Fruit fly (Drosophila melanogaster) whole organism, embryonic: Measurements from ENCODE around the gene Lsm12a.

ENCODE experiments used
- Ada2b ChIP-seq: fragments of 200-800 bp; sonication (Bioruptor generic); IDR thresholded peaks from 2 replicates; pipeline ENCODE4 v1.3.6; 2022; ENCODE audit warnings: missing biosample characterization, missing genetic modification characterization
- Aef1 ChIP-seq: fragments of 200-800 bp; sonication (Bioruptor generic); IDR thresholded peaks from 3 replicates; pipeline ENCODE4 v1.3.6; 2022; ENCODE audit warnings: missing biosample characterization, missing genetic modification characterization
- Bdp1 ChIP-seq: fragments of 200-800 bp; sonication (Bioruptor generic); optimal IDR thresholded peaks from 3 replicates; lab custom pipeline; 2016; ENCODE audit warnings: missing biosample characterization, missing genetic modification characterization
- CG1602 ChIP-seq: fragments of 200-800 bp; sonication (Bioruptor generic); optimal IDR thresholded peaks from 3 replicates; lab custom pipeline; 2016; ENCODE audit warnings: missing biosample characterization, missing genetic modification characterization
- CG16863 ChIP-seq: fragments of 200-800 bp; sonication (Bioruptor generic); optimal IDR thresholded peaks from 3 replicates; lab custom pipeline; 2016; ENCODE audit warnings: missing biosample characterization, missing genetic modification characterization
- CG17328 ChIP-seq: fragments of 200-800 bp; sonication (Bioruptor generic); IDR thresholded peaks from 2 replicates; pipeline ENCODE4 v1.3.6; 2022; ENCODE audit warnings: missing biosample characterization, missing genetic modification characterization
- CG18011 ChIP-seq: fragments of 200-800 bp; sonication (Bioruptor generic); optimal IDR thresholded peaks from 2 replicates; lab custom pipeline; 2017; ENCODE audit warnings: missing biosample characterization, missing genetic modification characterization, mild to moderate bottlenecking, moderate library complexity, missing genotype
- CG31441 ChIP-seq: fragments of 200-800 bp; sonication (Bioruptor generic); IDR thresholded peaks from 2 replicates; pipeline ENCODE4 v1.3.6; 2022; ENCODE audit warnings: missing biosample characterization, missing genetic modification characterization
- CG3281 ChIP-seq: fragments of 200-800 bp; sonication (Bioruptor generic); optimal IDR thresholded peaks from 3 replicates; lab custom pipeline; 2017; ENCODE audit warnings: missing biosample characterization, mild to moderate bottlenecking, missing genetic modification characterization
- CG3995 ChIP-seq: fragments of 200-800 bp; sonication (Bioruptor generic); optimal IDR thresholded peaks from 3 replicates; lab custom pipeline; 2016; ENCODE audit warnings: missing biosample characterization, missing genetic modification characterization
- CG5245 ChIP-seq: fragments of 200-800 bp; sonication (Bioruptor generic); optimal IDR thresholded peaks from 3 replicates; lab custom pipeline; 2016; ENCODE audit warnings: missing biosample characterization, missing genetic modification characterization
- CG6254 ChIP-seq: fragments of 200-800 bp; sonication (Bioruptor generic); optimal IDR thresholded peaks from 3 replicates; lab custom pipeline; 2017; ENCODE audit warnings: mild to moderate bottlenecking, missing biosample characterization, missing genetic modification reagents, missing genetic modification characterization
- CG7786 ChIP-seq: fragments of 200-800 bp; sonication (Bioruptor generic); optimal IDR thresholded peaks from 2 replicates; lab custom pipeline; 2016; ENCODE audit warnings: missing biosample characterization, missing genetic modification characterization
- CG7839 ChIP-seq: fragments of 200-800 bp; sonication (Bioruptor generic); optimal IDR thresholded peaks from 3 replicates; lab custom pipeline; 2018; ENCODE audit warnings: missing biosample characterization, mild to moderate bottlenecking, missing genetic modification characterization, moderate library complexity
- CG9215 ChIP-seq: fragments of 200-800 bp; sonication (Bioruptor generic); IDR thresholded peaks from 2 replicates; pipeline ENCODE4 v1.3.6; 2022; ENCODE audit warnings: missing biosample characterization, missing genetic modification characterization
- CG9817 ChIP-seq: fragments of 200-800 bp; sonication (Bioruptor generic); optimal IDR thresholded peaks from 2 replicates; lab custom pipeline; 2018; ENCODE audit warnings: missing biosample characterization, mild to moderate bottlenecking, missing genetic modification characterization, moderate library complexity
- Dek ChIP-seq: fragments of 200-800 bp; sonication (Bioruptor generic); optimal IDR thresholded peaks from 3 replicates; lab custom pipeline; 2019; ENCODE audit warnings: missing biosample characterization, mild to moderate bottlenecking, missing genetic modification characterization, moderate library complexity
- Dfd ChIP-seq, 2 experiments: fragments of >200 bp; optimal IDR thresholded peaks; 2 replicates each; lab custom pipeline; 2017; ENCODE audit warnings: missing biosample characterization in 2 of 2, missing genetic modification characterization in 2 of 2
- Hr51 ChIP-seq, 2 experiments: fragments of 200-800 bp; sonication (Bioruptor generic); optimal IDR thresholded peaks; 2 replicates in 1 of 2; 3 replicates in 1 of 2; lab custom pipeline; 2016 to 2018; ENCODE audit warnings: missing biosample characterization in 2 of 2, missing genetic modification characterization in 2 of 2, mild to moderate bottlenecking in 1 of 2, moderate library complexity in 1 of 2
- Kr ChIP-seq: fragments of 200-800 bp; sonication (Bioruptor generic); optimal IDR thresholded peaks from 2 replicates; lab custom pipeline; 2017; ENCODE audit warnings: missing biosample characterization, mild to moderate bottlenecking, missing genetic modification characterization
- MESR4 ChIP-seq: fragments of 200-800 bp; sonication (Bioruptor generic); optimal IDR thresholded peaks from 2 replicates; lab custom pipeline; 2018; ENCODE audit warnings: missing biosample characterization, mild to moderate bottlenecking, missing genetic modification characterization, moderate library complexity
- NFAT ChIP-seq: fragments of 200-800 bp; sonication (Bioruptor generic); IDR thresholded peaks from 2 replicates; pipeline ENCODE4 v1.3.6; 2022; ENCODE audit warnings: missing biosample characterization, missing genetic modification characterization
- Side ChIP-seq: fragments of 200-800 bp; sonication (Bioruptor generic); optimal IDR thresholded peaks from 2 replicates; lab custom pipeline; 2016; ENCODE audit warnings: missing biosample characterization, missing genetic modification characterization
- Trl ChIP-seq, 3 experiments: fragments of >200 bp in 2 of 3; fragments of 200-800 bp in 1 of 3; sonication (Bioruptor generic) in 1 of 3; optimal IDR thresholded peaks; 2 replicates in 1 of 3; 3 replicates in 2 of 3; lab custom pipeline; 2016 to 2017; ENCODE audit warnings: missing biosample characterization in 1 of 3, missing genetic modification characterization in 1 of 3
- bigmax ChIP-seq: fragments of 200-800 bp; sonication (Bioruptor generic); optimal IDR thresholded peaks from 2 replicates; lab custom pipeline; 2018; ENCODE audit warnings: missing biosample characterization, mild to moderate bottlenecking, missing genetic modification characterization
- br ChIP-seq: fragments of >200 bp; optimal IDR thresholded peaks from 2 replicates; lab custom pipeline; 2017
- cato ChIP-seq: fragments of 200-800 bp; sonication (Bioruptor generic); optimal IDR thresholded peaks from 2 replicates; lab custom pipeline; 2016; ENCODE audit warnings: missing biosample characterization, missing genetic modification characterization, borderline replicate concordance
- caup ChIP-seq: fragments of 200-800 bp; sonication (Bioruptor generic); optimal IDR thresholded peaks from 3 replicates; lab custom pipeline; 2017; ENCODE audit warnings: missing biosample characterization, mild to moderate bottlenecking, missing genetic modification characterization, moderate library complexity; ENCODE audit not compliant: severe bottlenecking
- chif ChIP-seq, 2 experiments: fragments of 200-800 bp; sonication (Bioruptor generic); optimal IDR thresholded peaks; 3 replicates each; lab custom pipeline; 2016; ENCODE audit warnings: missing biosample characterization in 2 of 2, missing genetic modification characterization in 2 of 2
- chn ChIP-seq: fragments of 200-800 bp; sonication (Bioruptor generic); optimal IDR thresholded peaks from 2 replicates; lab custom pipeline; 2016; ENCODE audit warnings: missing biosample characterization, missing genetic modification characterization
- crol ChIP-seq: fragments of 200-800 bp; sonication (Bioruptor generic); IDR thresholded peaks from 2 replicates; pipeline ENCODE4 v1.3.6; 2022; ENCODE audit warnings: missing biosample characterization, missing genetic modification characterization
- crp ChIP-seq, 2 experiments: fragments of 200-800 bp; sonication (Bioruptor generic); optimal IDR thresholded peaks; 2 replicates in 1 of 2; 3 replicates in 1 of 2; lab custom pipeline; 2017; ENCODE audit warnings: missing biosample characterization in 2 of 2, missing genetic modification characterization in 2 of 2, mild to moderate bottlenecking in 1 of 2, moderate library complexity in 1 of 2
- da ChIP-seq: fragments of 200-800 bp; sonication (Bioruptor generic); optimal IDR thresholded peaks from 2 replicates; lab custom pipeline; 2016; ENCODE audit warnings: missing biosample characterization, missing genetic modification characterization
- danr ChIP-seq: fragments of 200-800 bp; sonication (Bioruptor generic); IDR thresholded peaks from 2 replicates; pipeline ENCODE4 v1.3.6; 2022; ENCODE audit warnings: missing biosample characterization, missing genetic modification characterization
- fd96Cb ChIP-seq: fragments of 200-800 bp; sonication (Bioruptor generic); optimal IDR thresholded peaks from 2 replicates; lab custom pipeline; 2018; ENCODE audit warnings: missing biosample characterization, mild to moderate bottlenecking, missing genetic modification characterization, moderate library complexity
- gfzf ChIP-seq: fragments of 200-800 bp; sonication (Bioruptor generic); optimal IDR thresholded peaks from 2 replicates; lab custom pipeline; 2016; ENCODE audit warnings: missing biosample characterization, mild to moderate bottlenecking, missing genetic modification characterization, moderate library complexity
- h ChIP-seq: fragments of >200 bp; optimal IDR thresholded peaks from 2 replicates; lab custom pipeline; 2017
- hkb ChIP-seq, 2 experiments: fragments of 200-800 bp in 1 of 2; fragments of >200 bp in 1 of 2; sonication (Bioruptor generic) in 1 of 2; IDR thresholded peaks in 1 of 2; optimal IDR thresholded peaks in 1 of 2; 2 replicates each; pipeline versions ENCODE4 v1.3.6 to Lab custom; 2017 to 2022; ENCODE audit warnings: missing biosample characterization in 1 of 2, missing genetic modification characterization in 1 of 2
- inv ChIP-seq: fragments of 200-800 bp; sonication (Bioruptor generic); IDR thresholded peaks from 2 replicates; pipeline ENCODE4 v1.3.6; 2022; ENCODE audit warnings: missing biosample characterization, missing genetic modification characterization; ENCODE audit not compliant: partially characterized antibody
- jing ChIP-seq: fragments of 200-800 bp; sonication (Bioruptor generic); optimal IDR thresholded peaks from 2 replicates; lab custom pipeline; 2018; ENCODE audit warnings: missing biosample characterization, mild to moderate bottlenecking, missing genetic modification characterization
- ken ChIP-seq: fragments of 200-800 bp; sonication (Bioruptor generic); IDR thresholded peaks from 3 replicates; pipeline ENCODE4 v1.3.6; 2022; ENCODE audit warnings: missing biosample characterization, missing genetic modification characterization
- luna ChIP-seq: fragments of 200-800 bp; sonication (Bioruptor generic); optimal IDR thresholded peaks from 2 replicates; lab custom pipeline; 2016; ENCODE audit warnings: missing biosample characterization, missing genetic modification characterization
- odd ChIP-seq: fragments of 200-800 bp; sonication (Bioruptor generic); optimal IDR thresholded peaks from 2 replicates; lab custom pipeline; 2017; ENCODE audit warnings: missing biosample characterization, mild to moderate bottlenecking, missing genetic modification characterization
- ranshi ChIP-seq: fragments of 200-800 bp; sonication (Bioruptor generic); IDR thresholded peaks from 2 replicates; pipeline ENCODE4 v1.3.6; 2022; ENCODE audit warnings: missing biosample characterization, missing genetic modification characterization
- rib ChIP-seq: fragments of 200-800 bp; sonication (Bioruptor generic); IDR thresholded peaks from 2 replicates; pipeline ENCODE4 v1.3.6; 2022; ENCODE audit warnings: missing biosample characterization, missing genetic modification characterization
- sim ChIP-seq: fragments of 200-800 bp; sonication (Bioruptor generic); IDR thresholded peaks from 2 replicates; pipeline ENCODE4 v1.3.6; 2022; ENCODE audit warnings: missing biosample characterization, missing genetic modification characterization
- slp2 ChIP-seq: fragments of 200-800 bp; sonication (Bioruptor generic); optimal IDR thresholded peaks from 2 replicates; lab custom pipeline; 2016; ENCODE audit warnings: missing biosample characterization, missing genetic modification characterization
- tap ChIP-seq: fragments of 200-800 bp; optimal IDR thresholded peaks from 3 replicates; lab custom pipeline; 2019; ENCODE audit warnings: missing biosample characterization, mild to moderate bottlenecking, missing genetic modification characterization, moderate library complexity
- trem ChIP-seq: fragments of 200-800 bp; optimal IDR thresholded peaks from 3 replicates; lab custom pipeline; 2019; ENCODE audit warnings: missing biosample characterization, mild to moderate bottlenecking, missing genetic modification characterization, moderate library complexity
- usp ChIP-seq: fragments of >200 bp; optimal IDR thresholded peaks from 2 replicates; lab custom pipeline; 2017; ENCODE audit warnings: missing biosample characterization, missing genetic modification characterization

Lsm12a gene

dm6 chrX:12014800-12015389, 3.5 kb upstream of the Lsm12a start (continued):
- TF ChIP-seq crp (GFP tag; optimal IDR thresholded peaks at IDR 0.05; lab: Kevin White, UChicago) (no peak), caup (no peak), CG17328 (GFP tag; lab: Robert Waterston, UW) (peak; percentile 56; the same call in 1 of the 2 replicates), chn (peak; percentile 18), Trl (optimal IDR thresholded peaks at IDR 0.05; lab: Kevin White, UChicago) (no peak), Trl (GFP tag; optimal IDR thresholded peaks at IDR 0.05; lab: Kevin White, UChicago) (no peak), tap (tag; lab: Kevin White, UChicago) (no peak), danr (GFP tag; lab: Robert Waterston, UW) (no peak), CG18011 (GFP tag; lab: Kevin White, UChicago) (no peak), CG6254 (GFP tag; lab: Kevin White, UChicago) (peak; percentile 2), Dek (tag; lab: Kevin White, UChicago) (no peak), Side (GFP tag; lab: Kevin White, UChicago) (no peak), ranshi (peak; percentile 68), CG7839 (tag; lab: Kevin White, UChicago) (peak; percentile 44), gfzf (GFP tag; lab: Kevin White, UChicago) (no peak), inv (0 out of 2 replicates have a peak, but pooled peaks have one; percentile 9), luna (GFP tag; lab: Kevin White, UChicago) (no peak), CG5245 (GFP tag; lab: Kevin White, UChicago) (peak; percentile 25), CG1602 (GFP tag; lab: Kevin White, UChicago) (no peak), usp (GFP tag; lab: Kevin White, UChicago) (no peak), Kr (GFP tag; lab: Kevin White, UChicago) (no peak), CG9215 (GFP tag; lab: Robert Waterston, UW) (no peak), CG16863 (GFP tag; lab: Kevin White, UChicago) (peak; percentile 11), CG7786 (GFP tag; lab: Kevin White, UChicago) (no peak), crol (GFP tag; lab: Robert Waterston, UW) (no peak), CG9817 (no peak), Hr51 (GFP tag; optimal IDR thresholded peaks at IDR 0.05; lab: Kevin White, UChicago) (no peak), da (GFP tag; lab: Kevin White, UChicago) (no peak), Ada2b (GFP tag; lab: Robert Waterston, UW) (peak; percentile 65), CG31441 (GFP tag; lab: Robert Waterston, UW) (no peak; the same call in 1 of the 2 replicates), hkb (optimal IDR thresholded peaks at IDR 0.05; lab: Kevin White, UChicago) (no peak), hkb (GFP tag; IDR thresholded peaks at IDR 0.05; lab: Robert Waterston, UW) (0 out of 2 replicates have a peak, but pooled peaks have one; percentile 39), odd (no peak), trem (tag; lab: Kevin White, UChicago) (no peak), ken (GFP tag; lab: Robert Waterston, UW) (peak; percentile 57; the same call in 1 of the 3 replicates), rib (GFP tag; lab: Robert Waterston, UW) (no peak), Aef1 (GFP tag; lab: Robert Waterston, UW) (peak; percentile 19; the same call in 2 of the 3 replicates), Dfd (GFP tag; optimal IDR thresholded peaks at IDR 0.05; lab: Kevin White, UChicago) (no peak), chif (GFP tag; optimal IDR thresholded peaks at IDR 0.05; lab: Kevin White, UChicago) (peak in 1 of 2 experiments; percentile 32), br (lab: Kevin White, UChicago) (no peak), bigmax (no peak), Bdp1 (GFP tag; lab: Kevin White, UChicago) (no peak), cato (GFP tag; lab: Kevin White, UChicago) (no peak), slp2 (GFP tag; lab: Kevin White, UChicago) (no peak), CG3281 (GFP tag; lab: Kevin White, UChicago) (no peak), CG3995 (GFP tag; lab: Kevin White, UChicago) (no peak), sim (GFP tag; lab: Robert Waterston, UW) (no peak), jing (GFP tag; lab: Kevin White, UChicago) (no peak), fd96Cb (tag; lab: Kevin White, UChicago) (peak; percentile 1), NFAT (GFP tag; lab: Robert Waterston, UW) (no peak), h (lab: Kevin White, UChicago) (no peak), MESR4 (GFP tag; lab: Kevin White, UChicago) (no peak)
